Worm (Caenorhabditis elegans) whole organism, L3 larva: ENCODE data around the gene srh-129.
A peak's percentile ranks its signal among the peaks of the same experiment; 100 is the strongest.

Source experiments
- aly-2 ChIP-seq: fragments of 150-350 bp; optimal IDR thresholded peaks from 2 replicates; lab custom pipeline; 2014; ENCODE audit warnings: missing biosample characterization, missing genetic modification characterization
- ama-1 ChIP-seq: fragments of 150-350 bp; optimal IDR thresholded peaks from 2 replicates; lab custom pipeline; 2018
- ceh-82 ChIP-seq: fragments of 150-350 bp; optimal IDR thresholded peaks from 2 replicates; lab custom pipeline; 2014; ENCODE audit warnings: missing biosample characterization, missing genetic modification characterization
- egl-5 ChIP-seq: fragments of 150-350 bp; optimal IDR thresholded peaks from 2 replicates; lab custom pipeline; 2017; ENCODE audit warnings: missing biosample characterization, missing genetic modification reagents, missing genetic modification characterization, inconsistent platforms
- elt-2 ChIP-seq: sonication (generic microtip); optimal IDR thresholded peaks from 2 replicates; lab custom pipeline; 2016; ENCODE audit warnings: missing genetic modification reagents, mild to moderate bottlenecking, missing genetic modification characterization, missing compliant biosample characterization
- elt-3 ChIP-seq, 3 experiments: fragments of 150-350 bp in 1 of 3; sonication (generic microtip) in 2 of 3; optimal IDR thresholded peaks; 2 replicates in 2 of 3; 4 replicates in 1 of 3; lab custom pipeline; 2014 to 2017; ENCODE audit warnings: missing biosample characterization in 3 of 3, missing genetic modification characterization in 3 of 3
- eor-1 ChIP-seq, 2 experiments: fragments of 150-350 bp; optimal IDR thresholded peaks; 2 replicates each; lab custom pipeline; 2014 to 2018; ENCODE audit warnings: missing biosample characterization in 2 of 2, missing genetic modification characterization in 2 of 2
- fkh-10 ChIP-seq: sonication (generic microtip); optimal IDR thresholded peaks from 2 replicates; lab custom pipeline; 2017; ENCODE audit warnings: missing biosample characterization, missing genetic modification reagents, missing genetic modification characterization
- fkh-2 ChIP-seq: fragments of 150-350 bp; optimal IDR thresholded peaks from 2 replicates; lab custom pipeline; 2014; ENCODE audit warnings: missing biosample characterization, missing genetic modification reagents, missing genetic modification characterization
- hmg-11 ChIP-seq: sonication (generic microtip); optimal IDR thresholded peaks from 2 replicates; lab custom pipeline; 2016; ENCODE audit warnings: missing genetic modification characterization, missing compliant biosample characterization
- jun-1 ChIP-seq: fragments of 150-350 bp; optimal IDR thresholded peaks from 2 replicates; lab custom pipeline; 2014; ENCODE audit warnings: missing biosample characterization, missing genetic modification reagents, missing genetic modification characterization
- lin-15B ChIP-seq: fragments of 150-350 bp; optimal IDR thresholded peaks from 2 replicates; lab custom pipeline; 2014; ENCODE audit warnings: missing biosample characterization, missing genetic modification characterization
- lin-39 ChIP-seq: fragments of 150-350 bp; optimal IDR thresholded peaks from 2 replicates; lab custom pipeline; 2018; ENCODE audit warnings: missing biosample characterization, missing genetic modification reagents, missing genetic modification characterization
- lsy-12 ChIP-seq: sonication (generic microtip); optimal IDR thresholded peaks from 2 replicates; lab custom pipeline; 2016; ENCODE audit warnings: mild to moderate bottlenecking, missing genetic modification characterization, missing compliant biosample characterization
- mdl-1 ChIP-seq: fragments of 150-350 bp; optimal IDR thresholded peaks from 2 replicates; lab custom pipeline; 2014; ENCODE audit warnings: missing biosample characterization, missing genetic modification characterization
- nfya-1 ChIP-seq: sonication (generic microtip); optimal IDR thresholded peaks from 2 replicates; lab custom pipeline; 2017; ENCODE audit warnings: missing genetic modification characterization, mild to moderate bottlenecking, missing compliant biosample characterization, antibody characterized with exemption, moderate library complexity; ENCODE audit not compliant: insufficient read depth
- nhr-11 ChIP-seq: fragments of 150-350 bp; optimal IDR thresholded peaks from 2 replicates; lab custom pipeline; 2014; ENCODE audit warnings: missing biosample characterization, missing genetic modification characterization
- nhr-12 ChIP-seq: fragments of 150-350 bp; optimal IDR thresholded peaks from 2 replicates; lab custom pipeline; 2014; ENCODE audit warnings: missing biosample characterization, missing genetic modification characterization
- nhr-23 ChIP-seq: fragments of 150-350 bp; optimal IDR thresholded peaks from 2 replicates; lab custom pipeline; 2014; ENCODE audit warnings: missing biosample characterization, missing genetic modification reagents, missing genetic modification characterization
- nhr-25 ChIP-seq: sonication (generic microtip); optimal IDR thresholded peaks from 2 replicates; lab custom pipeline; 2017; ENCODE audit warnings: missing biosample characterization, missing genetic modification characterization
- nhr-28 ChIP-seq: fragments of 150-350 bp; optimal IDR thresholded peaks from 2 replicates; lab custom pipeline; 2014; ENCODE audit warnings: missing biosample characterization, missing genetic modification characterization
- nhr-43 ChIP-seq: sonication (generic microtip); optimal IDR thresholded peaks from 2 replicates; lab custom pipeline; 2016; ENCODE audit warnings: mild to moderate bottlenecking, missing genetic modification characterization, missing compliant biosample characterization; ENCODE audit not compliant: poor library complexity, severe bottlenecking
- nhr-76 ChIP-seq: fragments of 150-350 bp; sonication (generic microtip); optimal IDR thresholded peaks from 5 replicates; lab custom pipeline; 2014; ENCODE audit warnings: missing biosample characterization, missing genetic modification characterization
- nhr-77 ChIP-seq: fragments of 150-350 bp; optimal IDR thresholded peaks from 2 replicates; lab custom pipeline; 2014; ENCODE audit warnings: missing biosample characterization, missing genetic modification characterization
- pha-4 ChIP-seq: fragments of 150-350 bp; optimal IDR thresholded peaks from 2 replicates; lab custom pipeline; 2014; ENCODE audit warnings: missing biosample characterization, missing genetic modification reagents, missing genetic modification characterization
- pqm-1 ChIP-seq: fragments of 150-350 bp; optimal IDR thresholded peaks from 2 replicates; lab custom pipeline; 2017; ENCODE audit warnings: missing biosample characterization, missing genetic modification characterization, inconsistent platforms
- sea-2 ChIP-seq: fragments of 150-350 bp; sonication (generic microtip); optimal IDR thresholded peaks from 4 replicates; lab custom pipeline; 2014; ENCODE audit warnings: missing biosample characterization, missing genetic modification reagents, missing genetic modification characterization
- skn-1 ChIP-seq: fragments of 150-350 bp; optimal IDR thresholded peaks from 2 replicates; lab custom pipeline; 2014; ENCODE audit warnings: missing biosample characterization, missing genetic modification characterization
- snpc-4 ChIP-seq: fragments of 150-350 bp; optimal IDR thresholded peaks from 2 replicates; lab custom pipeline; 2014; ENCODE audit warnings: missing biosample characterization, missing genetic modification characterization
- tbx-2 ChIP-seq: sonication (generic microtip); optimal IDR thresholded peaks from 2 replicates; lab custom pipeline; 2016; ENCODE audit warnings: mild to moderate bottlenecking, missing genetic modification characterization, missing compliant biosample characterization
- unc-39 ChIP-seq: sonication (generic microtip); optimal IDR thresholded peaks from 4 replicates; lab custom pipeline; 2017; ENCODE audit warnings: missing biosample characterization, missing genetic modification characterization
- zag-1 ChIP-seq: fragments of 150-350 bp; optimal IDR thresholded peaks from 2 replicates; lab custom pipeline; 2014; ENCODE audit warnings: missing biosample characterization, missing genetic modification characterization
- ztf-11 ChIP-seq: fragments of 150-350 bp; optimal IDR thresholded peaks from 2 replicates; lab custom pipeline; 2014; ENCODE audit warnings: missing biosample characterization, missing genetic modification characterization
- ztf-4 ChIP-seq: fragments of 150-350 bp; optimal IDR thresholded peaks from 2 replicates; lab custom pipeline; 2014; ENCODE audit warnings: missing biosample characterization, missing genetic modification characterization

srh-129 gene

DNA sequence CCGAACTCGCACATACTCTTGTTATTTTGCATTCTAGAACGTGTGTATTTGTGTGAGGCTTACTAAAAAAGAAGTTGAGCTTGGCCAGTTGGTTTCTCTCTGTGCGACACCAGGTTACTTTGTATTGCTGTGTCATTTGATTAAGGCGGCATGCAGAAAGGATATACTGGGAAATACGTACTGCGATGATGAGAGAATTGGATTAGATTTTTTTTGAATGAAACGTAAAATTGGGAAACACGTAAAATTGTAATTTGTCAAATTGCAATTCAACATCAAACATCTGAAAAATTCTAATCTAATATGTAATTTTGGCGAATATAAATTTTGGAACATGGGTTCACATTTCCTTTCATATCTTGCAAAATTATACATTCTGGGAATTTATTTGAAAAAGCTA is at the start of gene srh-129:
Gene srh-129 (minus strand): TSS at position 101 of the 400 bp plus-strand sequence.
- TF ChIP-seq zag-1 (tag; lab: Kevin White, UChicago) (no peak), nhr-11 (tag; lab: Kevin White, UChicago) (no peak), nhr-43 (tag; lab: Kevin White, UChicago) (no peak), fkh-10 (GFP tag; lab: Kevin White, UChicago) (no peak), ceh-82 (tag; lab: Kevin White, UChicago) (no peak), unc-39 (tag; lab: Kevin White, UChicago) (no peak), skn-1 (tag; lab: Kevin White, UChicago) (no peak), mdl-1 (tag; lab: Kevin White, UChicago) (no peak), lin-39 (tag; lab: Kevin White, UChicago) (no peak), ama-1 (no peak), jun-1 (no peak), pha-4 (no peak), lin-15B (no peak), egl-5 (tag; lab: Kevin White, UChicago) (no peak), lsy-12 (tag; lab: Kevin White, UChicago) (no peak), sea-2 (GFP tag; lab: Kevin White, UChicago) (no peak), nhr-12 (no peak), aly-2 (tag; lab: Kevin White, UChicago) (no peak), nhr-76 (tag; lab: Kevin White, UChicago) (no peak)

DNA sequence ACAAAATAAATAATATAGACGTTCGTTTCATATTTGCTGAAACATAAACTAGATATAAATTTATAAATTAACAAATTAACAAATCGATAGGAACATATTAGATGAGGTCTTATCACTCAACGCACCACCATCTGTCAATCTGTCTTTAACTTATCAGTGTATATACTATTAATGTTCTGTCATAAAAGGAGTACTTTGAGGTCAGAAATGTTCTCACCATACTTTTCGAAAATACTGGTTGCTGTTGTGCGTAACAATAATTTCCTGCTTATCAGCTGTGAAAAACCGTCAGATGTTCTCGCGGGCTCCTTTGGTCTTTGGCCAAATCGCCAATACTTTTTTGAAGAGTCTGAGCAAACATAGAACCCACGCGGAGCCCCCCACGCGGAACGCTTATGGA is 48.8 kb upstream of the srh-129 start, which contains the start of gene C03A7.13:
Gene C03A7.13 (minus strand): TSS at position 43 of the 400 bp plus-strand sequence.
- TF ChIP-seq pha-4 = peak; percentile 42
- TF ChIP-seq pqm-1 (tag; lab: Kevin White, UChicago) = peak; percentile 88
- TF ChIP-seq nhr-23 (tag; lab: Kevin White, UChicago) = no peak
- no peak for TF ChIP-seq nfya-1 (tag; lab: Kevin White, UChicago)
- no peak for TF ChIP-seq lin-15B
- TF ChIP-seq elt-2 (tag; lab: Kevin White, UChicago) = peak; percentile 92
- no peak for TF ChIP-seq ceh-82 (tag; lab: Kevin White, UChicago)
- TF ChIP-seq ztf-11 = no peak
- TF ChIP-seq jun-1 = peak; percentile 77
- TF ChIP-seq, all 47 proteins: peak for 4

DNA sequence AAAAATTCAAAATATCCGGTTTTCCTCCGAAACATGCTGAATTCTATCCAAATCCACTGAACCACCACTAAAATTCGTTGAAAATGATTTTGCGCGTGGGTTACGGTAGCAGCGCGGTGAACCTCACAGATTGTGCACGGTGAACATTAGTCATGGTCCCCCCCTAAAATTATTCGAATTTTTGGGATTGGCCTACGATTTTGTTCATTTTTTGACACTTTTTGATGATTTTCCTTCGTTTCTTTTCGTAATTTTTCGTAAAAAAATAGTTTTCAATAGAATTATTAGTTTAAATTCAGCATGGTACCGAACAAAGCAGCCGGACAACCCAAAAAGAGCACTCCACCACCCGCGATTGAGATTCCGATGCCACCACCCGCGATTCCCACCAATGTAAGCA is 37.9 kb upstream of the srh-129 start, which contains the start of gene C03A7.2:
Gene C03A7.2 (plus strand): TSS at position 301 of the 400 bp plus-strand sequence.
- TF ChIP-seq tbx-2 (tag; lab: Kevin White, UChicago) (no peak), eor-1 (tag; optimal IDR thresholded peaks at IDR 0.05; lab: Kevin White, UChicago) (no peak), lsy-12 (tag; lab: Kevin White, UChicago) (no peak), egl-5 (tag; lab: Kevin White, UChicago) (no peak), ztf-11 (no peak), unc-39 (tag; lab: Kevin White, UChicago) (no peak), nfya-1 (tag; lab: Kevin White, UChicago) (no peak), fkh-2 (tag; lab: Kevin White, UChicago) (no peak), snpc-4 (tag; lab: Kevin White, UChicago) (no peak), sea-2 (GFP tag; lab: Kevin White, UChicago) (no peak), hmg-11 (tag; lab: Kevin White, UChicago) (no peak), pqm-1 (tag; lab: Kevin White, UChicago) (no peak), nhr-28 (no peak), lin-39 (tag; lab: Kevin White, UChicago) (no peak)
- TF ChIP-seq, all 47 proteins: peak for 0

DNA sequence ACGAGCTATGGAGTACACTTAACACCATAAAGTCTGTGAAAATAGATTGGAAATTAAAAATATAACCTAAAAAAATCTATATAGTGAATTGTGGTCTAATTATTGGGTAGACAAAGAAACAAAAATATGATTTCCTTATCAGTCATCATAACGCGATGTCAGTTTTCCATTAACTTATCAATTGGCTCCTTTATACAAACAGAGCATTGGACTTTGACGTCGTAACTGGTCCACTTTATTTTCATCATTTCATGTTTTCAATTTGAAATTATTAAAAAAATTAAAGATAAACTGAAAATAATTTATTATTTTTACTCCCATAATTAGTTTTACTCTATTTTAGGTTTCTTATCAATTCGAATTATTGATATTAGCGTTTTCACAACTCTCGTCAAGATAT is 34.4 kb upstream of the srh-129 start:
- peak; percentile 47 for TF ChIP-seq elt-2 (tag; lab: Kevin White, UChicago)
- TF ChIP-seq nhr-12 = no peak
- TF ChIP-seq fkh-10 (GFP tag; lab: Kevin White, UChicago) = no peak
- no peak for TF ChIP-seq nhr-25
- no peak for TF ChIP-seq elt-3 (tag; optimal IDR thresholded peaks at IDR 0.05; lab: Kevin White, UChicago)
- no peak for TF ChIP-seq tbx-2 (tag; lab: Kevin White, UChicago)
- no peak for TF ChIP-seq nhr-77 (tag; lab: Kevin White, UChicago)
- no peak for TF ChIP-seq ztf-4 (tag; lab: Kevin White, UChicago)
- no peak for TF ChIP-seq nhr-23 (tag; lab: Kevin White, UChicago)
- peak; percentile 42 for TF ChIP-seq pqm-1 (tag; lab: Kevin White, UChicago)
- no peak for TF ChIP-seq lin-39 (tag; lab: Kevin White, UChicago)
